Worm (Caenorhabditis elegans) whole organism, late embryonic: ENCODE results near the gene F22B5.10.

Experiments
- F13H6.1 ChIP-seq: sonication (generic microtip); optimal IDR thresholded peaks from 2 replicates; lab custom pipeline; 2016; ENCODE audit warnings: missing genetic modification characterization, missing compliant biosample characterization
- K09A11.1 ChIP-seq: sonication (generic microtip); optimal IDR thresholded peaks from 2 replicates; lab custom pipeline; 2017; ENCODE audit warnings: antibody characterized with exemption, mild to moderate bottlenecking, missing genetic modification characterization, missing compliant biosample characterization; ENCODE audit not compliant: insufficient read depth
- T23F11.4 ChIP-seq: fragments of 200-800 bp; sonication (Bioruptor generic); optimal IDR thresholded peaks from 2 replicates; lab custom pipeline; 2018; ENCODE audit warnings: mild to moderate bottlenecking, missing genetic modification characterization, missing compliant biosample characterization
- ceh-14 ChIP-seq: sonication (generic microtip); optimal IDR thresholded peaks from 2 replicates; lab custom pipeline; 2016; ENCODE audit warnings: missing genotype, missing genetic modification characterization, missing compliant biosample characterization
- ceh-22 ChIP-seq: sonication (generic microtip); optimal IDR thresholded peaks from 2 replicates; lab custom pipeline; 2017; ENCODE audit warnings: missing biosample characterization, missing genetic modification characterization
- ceh-31 ChIP-seq: sonication (generic microtip); optimal IDR thresholded peaks from 2 replicates; lab custom pipeline; 2016; ENCODE audit warnings: missing genetic modification characterization, missing compliant biosample characterization
- ceh-48 ChIP-seq: sonication (generic microtip); optimal IDR thresholded peaks from 2 replicates; lab custom pipeline; 2016; ENCODE audit warnings: missing genetic modification characterization, inconsistent platforms, missing compliant biosample characterization
- che-1 ChIP-seq: sonication (generic microtip); optimal IDR thresholded peaks from 2 replicates; lab custom pipeline; 2016; ENCODE audit warnings: mild to moderate bottlenecking, missing genetic modification characterization, missing compliant biosample characterization
- dmd-4 ChIP-seq: sonication (generic microtip); optimal IDR thresholded peaks from 2 replicates; lab custom pipeline; 2016; ENCODE audit warnings: borderline replicate concordance, missing genetic modification characterization, missing compliant biosample characterization
- dve-1 ChIP-seq: sonication (generic microtip); optimal IDR thresholded peaks from 2 replicates; lab custom pipeline; 2017; ENCODE audit warnings: antibody characterized with exemption, mild to moderate bottlenecking, missing genetic modification characterization, missing compliant biosample characterization
- elt-2 ChIP-seq: sonication (generic microtip); optimal IDR thresholded peaks from 2 replicates; lab custom pipeline; 2016; ENCODE audit warnings: missing genetic modification reagents, missing genetic modification characterization, missing compliant biosample characterization
- fax-1 ChIP-seq: sonication (generic microtip); optimal IDR thresholded peaks from 2 replicates; lab custom pipeline; 2016; ENCODE audit warnings: missing genotype, missing genetic modification characterization, missing compliant biosample characterization
- fkh-10 ChIP-seq: fragments of 150-350 bp; optimal IDR thresholded peaks from 2 replicates; lab custom pipeline; 2014; ENCODE audit warnings: missing biosample characterization, missing genetic modification reagents, missing genetic modification characterization
- fkh-6 ChIP-seq: sonication (generic microtip); optimal IDR thresholded peaks from 2 replicates; lab custom pipeline; 2016; ENCODE audit warnings: missing genetic modification characterization, missing compliant biosample characterization
- hlh-13 ChIP-seq: fragments of 200-800 bp; sonication (Bioruptor generic); optimal IDR thresholded peaks from 2 replicates; lab custom pipeline; 2018; ENCODE audit warnings: mild to moderate bottlenecking, missing genetic modification characterization, missing compliant biosample characterization
- hlh-30 ChIP-seq: sonication (generic microtip); optimal IDR thresholded peaks from 2 replicates; lab custom pipeline; 2017; ENCODE audit warnings: antibody characterized with exemption, missing genetic modification characterization, missing compliant biosample characterization; ENCODE audit not compliant: insufficient read depth
- hlh-6 ChIP-seq: sonication (generic microtip); optimal IDR thresholded peaks from 2 replicates; lab custom pipeline; 2016; ENCODE audit warnings: missing genotype, missing genetic modification characterization, missing compliant biosample characterization
- lim-6 ChIP-seq: sonication (generic microtip); optimal IDR thresholded peaks from 2 replicates; lab custom pipeline; 2016; ENCODE audit warnings: missing genetic modification characterization, missing compliant biosample characterization
- lin-11 ChIP-seq: fragments of 200-800 bp; sonication (Bioruptor generic); optimal IDR thresholded peaks from 2 replicates; lab custom pipeline; 2018; ENCODE audit warnings: mild to moderate bottlenecking, missing genetic modification characterization, missing compliant biosample characterization
- madf-2 ChIP-seq: sonication (generic microtip); optimal IDR thresholded peaks from 2 replicates; lab custom pipeline; 2017; ENCODE audit warnings: missing genetic modification characterization, missing compliant biosample characterization
- nfya-1 ChIP-seq: sonication (generic microtip); optimal IDR thresholded peaks from 2 replicates; lab custom pipeline; 2017; ENCODE audit warnings: missing genetic modification characterization, mild to moderate bottlenecking, missing compliant biosample characterization, antibody characterized with exemption, moderate library complexity
- nhr-232 ChIP-seq: sonication (generic microtip); optimal IDR thresholded peaks from 2 replicates; lab custom pipeline; 2016; ENCODE audit warnings: missing genetic modification characterization, missing compliant biosample characterization
- npax-4 ChIP-seq: sonication (generic microtip); optimal IDR thresholded peaks from 2 replicates; lab custom pipeline; 2016; ENCODE audit warnings: missing genetic modification characterization, missing compliant biosample characterization
- odd-2 ChIP-seq: sonication (generic microtip); optimal IDR thresholded peaks from 2 replicates; lab custom pipeline; 2017; ENCODE audit warnings: antibody characterized with exemption, mild to moderate bottlenecking, missing genetic modification characterization, missing compliant biosample characterization
- pax-1 ChIP-seq: fragments of 150-350 bp; optimal IDR thresholded peaks from 2 replicates; lab custom pipeline; 2014; ENCODE audit warnings: missing biosample characterization, missing genetic modification characterization
- pha-2 ChIP-seq: sonication (generic microtip); optimal IDR thresholded peaks from 2 replicates; lab custom pipeline; 2017; ENCODE audit warnings: mild to moderate bottlenecking, missing genetic modification characterization, missing compliant biosample characterization
- pha-4 ChIP-seq: fragments of 150-350 bp; optimal IDR thresholded peaks from 2 replicates; lab custom pipeline; 2018; ENCODE audit warnings: missing biosample characterization, missing genetic modification reagents, missing genetic modification characterization
- ref-2 ChIP-seq: sonication (generic microtip); optimal IDR thresholded peaks from 2 replicates; lab custom pipeline; 2016; ENCODE audit warnings: missing genetic modification characterization, missing compliant biosample characterization
- rnt-1 ChIP-seq: sonication (generic microtip); optimal IDR thresholded peaks from 2 replicates; lab custom pipeline; 2016; ENCODE audit warnings: missing genetic modification characterization, missing compliant biosample characterization
- sdc-2 ChIP-seq: sonication (generic microtip); optimal IDR thresholded peaks from 2 replicates; lab custom pipeline; 2016; ENCODE audit warnings: missing genotype, missing genetic modification characterization, missing compliant biosample characterization
- sox-2 ChIP-seq: fragments of 200-800 bp; sonication (Bioruptor generic); IDR thresholded peaks from 2 replicates; pipeline ENCODE4 v1.3.6; 2022; ENCODE audit warnings: missing genetic modification reagents, missing genetic modification characterization, missing compliant biosample characterization
- sox-4 ChIP-seq: sonication (generic microtip); optimal IDR thresholded peaks from 2 replicates; lab custom pipeline; 2017; ENCODE audit warnings: mild to moderate bottlenecking, missing genetic modification characterization, inconsistent platforms, missing compliant biosample characterization
- tbx-7 ChIP-seq: sonication (generic microtip); optimal IDR thresholded peaks from 2 replicates; lab custom pipeline; 2016; ENCODE audit warnings: missing genotype, missing genetic modification characterization, missing compliant biosample characterization
- unc-3 ChIP-seq, 2 experiments: fragments of 200-800 bp in 1 of 2; sonication (Bioruptor generic) in 1 of 2; sonication (generic microtip) in 1 of 2; conservative IDR thresholded peaks in 1 of 2; optimal IDR thresholded peaks in 1 of 2; 2 replicates each; pipeline versions ENCODE4 v1.3.6 to Lab custom; 2016 to 2022; ENCODE audit warnings: missing compliant biosample characterization in 2 of 2, missing genetic modification characterization in 2 of 2, missing genetic modification reagents in 1 of 2
- unc-42 ChIP-seq: sonication (generic microtip); optimal IDR thresholded peaks from 2 replicates; lab custom pipeline; 2016; ENCODE audit warnings: missing genotype, missing genetic modification characterization, missing compliant biosample characterization
- unc-55 ChIP-seq: sonication (generic microtip); optimal IDR thresholded peaks from 2 replicates; lab custom pipeline; 2017; ENCODE audit warnings: missing biosample characterization, missing genetic modification reagents, missing genetic modification characterization
- zip-5 ChIP-seq: sonication (generic microtip); optimal IDR thresholded peaks from 2 replicates; lab custom pipeline; 2016; ENCODE audit warnings: missing genetic modification characterization, missing compliant biosample characterization
- ztf-16 ChIP-seq: sonication (generic microtip); optimal IDR thresholded peaks from 2 replicates; lab custom pipeline; 2017; ENCODE audit warnings: missing genetic modification characterization, missing compliant biosample characterization

Gene F22B5.10

ce11 chrII:8449660-8450118 lies 17.3 kb upstream of the F22B5.10 start, which contains the start of gene F22B5.4:
TSS of gene F22B5.4 (plus strand) at chrII:8449710.
- no peak for TF ChIP-seq ref-2 (tag; lab: Kevin White, UChicago)
- no peak for TF ChIP-seq lim-6 (tag; lab: Kevin White, UChicago)
- TF ChIP-seq dmd-4 (tag; lab: Kevin White, UChicago) = no peak
- TF ChIP-seq ceh-31 (tag; lab: Kevin White, UChicago) = no peak
- TF ChIP-seq pha-2 (tag; lab: Kevin White, UChicago) = no peak
- TF ChIP-seq unc-55 = no peak
- no peak for TF ChIP-seq unc-42 (tag; lab: Kevin White, UChicago)
- TF ChIP-seq pax-1 (tag; lab: Kevin White, UChicago) = no peak
- no peak for TF ChIP-seq sox-2 (GFP tag; lab: Robert Waterston, UW)
- TF ChIP-seq tbx-7 = no peak
- no peak for TF ChIP-seq fax-1 (tag; lab: Kevin White, UChicago)
- TF ChIP-seq odd-2 = no peak
- TF ChIP-seq hlh-30 (tag; lab: Kevin White, UChicago) = no peak
- no peak for TF ChIP-seq sox-4 (tag; lab: Kevin White, UChicago)
- TF ChIP-seq zip-5 (tag; lab: Kevin White, UChicago) = no peak
- no peak for TF ChIP-seq madf-2 (tag; lab: Kevin White, UChicago)
- no peak for TF ChIP-seq hlh-13 (GFP tag; lab: Kevin White, UChicago)
- TF ChIP-seq elt-2 (tag; lab: Kevin White, UChicago) = no peak
- no peak for TF ChIP-seq F13H6.1

- no peak for TF ChIP-seq dve-1 (tag; lab: Kevin White, UChicago)
- TF ChIP-seq K09A11.1 (tag; lab: Kevin White, UChicago) = no peak
- no peak for TF ChIP-seq sdc-2
- no peak for TF ChIP-seq T23F11.4 (GFP tag; lab: Kevin White, UChicago)
Observed at ce11 chrII:8450750-8451149, 16.2 kb upstream of the F22B5.10 start.

- TF ChIP-seq hlh-6 (tag; lab: Kevin White, UChicago) = no peak
- no peak for TF ChIP-seq npax-4 (tag; lab: Kevin White, UChicago)
- TF ChIP-seq ceh-14 (tag; lab: Kevin White, UChicago) = no peak
Observed at ce11 chrII:8451425-8451824, 15.5 kb upstream of the F22B5.10 start.

DNA sequence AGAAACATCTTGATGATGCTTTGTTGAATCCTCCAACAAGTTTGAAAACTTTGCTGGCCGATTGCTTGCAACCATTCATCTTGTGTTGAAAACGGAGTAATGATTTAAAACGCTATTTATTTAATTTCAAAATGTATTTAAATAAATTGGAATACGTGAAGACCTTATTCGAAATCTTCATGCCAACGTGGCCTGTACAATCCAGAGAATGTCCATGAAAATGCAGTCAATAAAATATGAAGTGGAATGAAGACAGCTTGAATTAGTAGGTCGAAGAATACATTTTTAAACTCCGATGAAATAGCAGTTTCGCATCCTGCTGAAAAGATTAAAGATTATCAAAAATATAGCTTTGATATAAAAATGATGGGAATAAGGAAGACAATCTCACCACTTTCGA lies 12.5 kb upstream of the F22B5.10 start, which contains the start of gene F22B5.5:
Gene F22B5.5 (minus strand): TSS at position 101 of the 400 bp plus-strand sequence.
- no peak for TF ChIP-seq zip-5 (tag; lab: Kevin White, UChicago)
- TF ChIP-seq ceh-22 (tag; lab: Kevin White, UChicago) = no peak
- TF ChIP-seq fkh-6 (tag; lab: Kevin White, UChicago) = no peak
- TF ChIP-seq tbx-7 = no peak
- TF ChIP-seq lin-11 (tag; lab: Kevin White, UChicago) = no peak
- TF ChIP-seq odd-2 = no peak
- TF ChIP-seq pha-2 (tag; lab: Kevin White, UChicago) = no peak
- no peak for TF ChIP-seq ceh-48
- no peak for TF ChIP-seq unc-3 (GFP tag; conservative IDR thresholded peaks at IDR 0.05; lab: Robert Waterston, UW)
- no peak for TF ChIP-seq unc-3 (tag; optimal IDR thresholded peaks at IDR 0.05; lab: Kevin White, UChicago)
- no peak for TF ChIP-seq ztf-16 (tag; lab: Kevin White, UChicago)
- TF ChIP-seq pha-4 = no peak
- no peak for TF ChIP-seq nfya-1
- TF ChIP-seq che-1 (tag; lab: Kevin White, UChicago) = no peak
- TF ChIP-seq F13H6.1 = no peak
- TF ChIP-seq rnt-1 (tag; lab: Kevin White, UChicago) = no peak
- TF ChIP-seq fkh-10 (GFP tag; lab: Kevin White, UChicago) = no peak
- TF ChIP-seq nhr-232 = no peak
